Fruit fly (Drosophila melanogaster) whole organism, embryonic: ENCODE results near the gene GlnRS.

Experiments
- Aef1 ChIP-seq: fragments of 200-800 bp; sonication (Bioruptor generic); IDR thresholded peaks from 3 replicates; pipeline ENCODE4 v1.3.6; 2022; ENCODE audit warnings: missing biosample characterization, missing genetic modification characterization
- B-H1 ChIP-seq: fragments of 200-800 bp; sonication (Bioruptor generic); IDR thresholded peaks from 3 replicates; pipeline ENCODE4 v1.3.6; 2022; ENCODE audit warnings: missing biosample characterization, missing genetic modification characterization
- Bgb ChIP-seq: fragments of 200-800 bp; sonication (Bioruptor generic); IDR thresholded peaks from 2 replicates; pipeline ENCODE4 v1.3.6; 2022; ENCODE audit warnings: missing biosample characterization, missing genetic modification characterization; ENCODE audit not compliant: partially characterized antibody
- CG10543 ChIP-seq: fragments of 200-800 bp; sonication (Bioruptor generic); optimal IDR thresholded peaks from 3 replicates; lab custom pipeline; 2017; ENCODE audit warnings: missing biosample characterization, mild to moderate bottlenecking, missing genetic modification characterization, moderate library complexity
- CG14965 ChIP-seq: fragments of 200-800 bp; sonication (Bioruptor generic); optimal IDR thresholded peaks from 2 replicates; lab custom pipeline; 2016; ENCODE audit warnings: missing biosample characterization, missing genetic modification characterization, borderline replicate concordance
- CG18011 ChIP-seq: fragments of 200-800 bp; sonication (Bioruptor generic); optimal IDR thresholded peaks from 2 replicates; lab custom pipeline; 2017; ENCODE audit warnings: missing biosample characterization, missing genetic modification characterization, mild to moderate bottlenecking, moderate library complexity, missing genotype
- CG2199 ChIP-seq: fragments of 200-800 bp; sonication (Bioruptor generic); IDR thresholded peaks from 3 replicates; pipeline ENCODE4 v1.3.6; 2022; ENCODE audit warnings: missing biosample characterization, missing genetic modification characterization
- CG2202 ChIP-seq: fragments of 200-800 bp; sonication (Bioruptor generic); optimal IDR thresholded peaks from 2 replicates; lab custom pipeline; 2018; ENCODE audit warnings: missing biosample characterization, mild to moderate bottlenecking, missing genetic modification characterization
- CG31224 ChIP-seq: fragments of 200-800 bp; sonication (Bioruptor generic); IDR thresholded peaks from 2 replicates; pipeline ENCODE4 v1.3.6; 2022; ENCODE audit warnings: missing biosample characterization, missing genetic modification characterization
- CG31441 ChIP-seq: fragments of 200-800 bp; sonication (Bioruptor generic); IDR thresholded peaks from 2 replicates; pipeline ENCODE4 v1.3.6; 2022; ENCODE audit warnings: missing biosample characterization, missing genetic modification characterization
- CG4404 ChIP-seq: fragments of 200-800 bp; sonication (Bioruptor generic); IDR thresholded peaks from 2 replicates; pipeline ENCODE4 v1.3.6; 2022; ENCODE audit warnings: missing biosample characterization, missing genetic modification characterization
- CG4617 ChIP-seq: fragments of 200-800 bp; sonication (Bioruptor generic); optimal IDR thresholded peaks from 3 replicates; lab custom pipeline; 2016; ENCODE audit warnings: missing biosample characterization, missing genetic modification characterization, borderline replicate concordance
- CG6654 ChIP-seq: fragments of 200-800 bp; sonication (Bioruptor generic); optimal IDR thresholded peaks from 2 replicates; lab custom pipeline; 2017; ENCODE audit warnings: missing biosample characterization, mild to moderate bottlenecking, missing genetic modification characterization
- CG7963 ChIP-seq: fragments of 200-800 bp; sonication (Bioruptor generic); IDR thresholded peaks from 3 replicates; pipeline ENCODE4 v1.3.6; 2022; ENCODE audit warnings: missing biosample characterization, missing genetic modification characterization; ENCODE audit not compliant: partially characterized antibody
- CG8290 ChIP-seq, 3 experiments: fragments of 200-800 bp; sonication (Bioruptor generic); optimal IDR thresholded peaks; 2 replicates each; lab custom pipeline; 2016 to 2019; ENCODE audit warnings: missing biosample characterization in 3 of 3, missing genetic modification characterization in 3 of 3, mild to moderate bottlenecking in 2 of 3, moderate library complexity in 1 of 3
- CG8765 ChIP-seq: fragments of 200-800 bp; sonication (Bioruptor generic); IDR thresholded peaks from 2 replicates; pipeline ENCODE4 v1.3.6; 2022; ENCODE audit warnings: missing biosample characterization, missing genetic modification characterization
- Deaf1 ChIP-seq: fragments of 200-800 bp; optimal IDR thresholded peaks from 3 replicates; lab custom pipeline; 2019; ENCODE audit warnings: missing biosample characterization, mild to moderate bottlenecking, missing genetic modification characterization, moderate library complexity
- Dll ChIP-seq: fragments of 200-800 bp; sonication (Bioruptor generic); IDR thresholded peaks from 4 replicates; pipeline ENCODE4 v1.3.6; 2022; ENCODE audit warnings: missing biosample characterization, missing genetic modification characterization; ENCODE audit not compliant: partially characterized antibody
- Doc3 ChIP-seq: fragments of 200-800 bp; sonication (Bioruptor generic); IDR thresholded peaks from 3 replicates; pipeline ENCODE4 v1.3.6; 2022; ENCODE audit warnings: missing biosample characterization, missing genetic modification characterization; ENCODE audit not compliant: partially characterized antibody
- E2f1 ChIP-seq: fragments of 200-800 bp; sonication (Bioruptor generic); IDR thresholded peaks from 2 replicates; pipeline ENCODE4 v1.3.6; 2022; ENCODE audit warnings: missing biosample characterization, missing genetic modification characterization
- HLH4C ChIP-seq: fragments of 200-800 bp; sonication (Bioruptor generic); IDR thresholded peaks from 3 replicates; pipeline ENCODE4 v1.3.6; 2022; ENCODE audit warnings: missing biosample characterization, missing genetic modification characterization; ENCODE audit not compliant: partially characterized antibody
- Med ChIP-seq: fragments of 200-800 bp; sonication (Bioruptor generic); peaks from one replicate; lab custom pipeline; 2016; ENCODE audit warnings: missing biosample characterization, missing genetic modification characterization, mild to moderate bottlenecking, inconsistent platforms, moderate library complexity
- Mes4 ChIP-seq: fragments of 200-800 bp; sonication (Bioruptor generic); optimal IDR thresholded peaks from 2 replicates; lab custom pipeline; 2016; ENCODE audit warnings: missing biosample characterization, missing genetic modification characterization
- Oli ChIP-seq: fragments of 200-800 bp; sonication (Bioruptor generic); optimal IDR thresholded peaks from 2 replicates; lab custom pipeline; 2018; ENCODE audit warnings: missing biosample characterization, mild to moderate bottlenecking, missing genetic modification characterization, moderate library complexity
- Taf1 ChIP-seq: fragments of 200-800 bp; sonication (Bioruptor generic); IDR thresholded peaks from 2 replicates; pipeline ENCODE4 v1.3.6; 2022; ENCODE audit warnings: missing biosample characterization, missing genetic modification characterization
- bigmax ChIP-seq: fragments of 200-800 bp; sonication (Bioruptor generic); optimal IDR thresholded peaks from 2 replicates; lab custom pipeline; 2018; ENCODE audit warnings: missing biosample characterization, mild to moderate bottlenecking, missing genetic modification characterization
- cad ChIP-seq: fragments of >200 bp; optimal IDR thresholded peaks from 2 replicates; lab custom pipeline; 2017; ENCODE audit warnings: missing biosample characterization, missing genetic modification characterization
- chif ChIP-seq, 2 experiments: fragments of 200-800 bp; sonication (Bioruptor generic); optimal IDR thresholded peaks; 3 replicates each; lab custom pipeline; 2016; ENCODE audit warnings: missing biosample characterization in 2 of 2, missing genetic modification characterization in 2 of 2
- croc ChIP-seq: fragments of 200-800 bp; sonication (Bioruptor generic); conservative IDR thresholded peaks from 3 replicates; pipeline ENCODE4 v1.3.6; 2022; ENCODE audit warnings: missing biosample characterization, missing genetic modification characterization
- danr ChIP-seq: fragments of 200-800 bp; sonication (Bioruptor generic); IDR thresholded peaks from 2 replicates; pipeline ENCODE4 v1.3.6; 2022; ENCODE audit warnings: missing biosample characterization, missing genetic modification characterization
- dimm ChIP-seq: fragments of 200-800 bp; sonication (Bioruptor generic); IDR thresholded peaks from 2 replicates; pipeline ENCODE4 v1.3.6; 2022; ENCODE audit warnings: missing biosample characterization, missing genetic modification characterization
- dmrt11E ChIP-seq: fragments of 200-800 bp; sonication (Bioruptor generic); optimal IDR thresholded peaks from 3 replicates; lab custom pipeline; 2018; ENCODE audit warnings: missing biosample characterization, mild to moderate bottlenecking, missing genetic modification characterization, moderate library complexity
- fd3F ChIP-seq: fragments of 200-800 bp; sonication (Bioruptor generic); optimal IDR thresholded peaks from 2 replicates; lab custom pipeline; 2018; ENCODE audit warnings: missing biosample characterization, mild to moderate bottlenecking, missing genetic modification characterization, moderate library complexity
- ftz-f1 ChIP-seq: fragments of 200-800 bp; sonication (Bioruptor generic); optimal IDR thresholded peaks from 2 replicates; lab custom pipeline; 2016; ENCODE audit warnings: missing biosample characterization, missing genetic modification characterization
- fu2 ChIP-seq: fragments of 200-800 bp; sonication (Bioruptor generic); optimal IDR thresholded peaks from 2 replicates; lab custom pipeline; 2016; ENCODE audit warnings: missing biosample characterization, missing genetic modification characterization
- gt ChIP-seq: fragments of 200-800 bp; sonication (Bioruptor generic); IDR thresholded peaks from 2 replicates; pipeline ENCODE4 v1.3.6; 2022; ENCODE audit warnings: missing biosample characterization, missing genetic modification characterization
- jumu ChIP-seq: fragments of 200-800 bp; sonication (Bioruptor generic); optimal IDR thresholded peaks from 3 replicates; lab custom pipeline; 2016; ENCODE audit warnings: missing biosample characterization, missing genetic modification characterization
- onecut ChIP-seq: fragments of 200-800 bp; sonication (Bioruptor generic); IDR thresholded peaks from 2 replicates; pipeline ENCODE4 v1.3.6; 2022; ENCODE audit warnings: missing biosample characterization, missing genetic modification characterization
- pb ChIP-seq: fragments of 200-800 bp; sonication (Bioruptor generic); optimal IDR thresholded peaks from 3 replicates; lab custom pipeline; 2016; ENCODE audit warnings: missing biosample characterization, missing genetic modification characterization
- pum ChIP-seq: fragments of 200-800 bp; sonication (Bioruptor generic); optimal IDR thresholded peaks from 2 replicates; lab custom pipeline; 2016; ENCODE audit warnings: missing biosample characterization, missing genetic modification characterization
- scrt ChIP-seq: fragments of 200-800 bp; sonication (Bioruptor generic); optimal IDR thresholded peaks from 2 replicates; lab custom pipeline; 2018; ENCODE audit warnings: missing biosample characterization, mild to moderate bottlenecking, missing genetic modification characterization, moderate library complexity
- sens-2 ChIP-seq: fragments of 200-800 bp; sonication (Bioruptor generic); IDR thresholded peaks from 2 replicates; pipeline ENCODE4 v1.3.6; 2022; ENCODE audit warnings: missing biosample characterization, missing genetic modification characterization
- sisA ChIP-seq: fragments of 200-800 bp; sonication (Bioruptor generic); IDR thresholded peaks from 2 replicates; pipeline ENCODE4 v1.3.6; 2022; ENCODE audit warnings: missing biosample characterization, missing genetic modification characterization
- tap ChIP-seq: fragments of 200-800 bp; optimal IDR thresholded peaks from 3 replicates; lab custom pipeline; 2019; ENCODE audit warnings: missing biosample characterization, mild to moderate bottlenecking, missing genetic modification characterization, moderate library complexity
- twi ChIP-seq: fragments of 200-800 bp; optimal IDR thresholded peaks from 2 replicates; lab custom pipeline; 2019; ENCODE audit warnings: missing biosample characterization, mild to moderate bottlenecking, missing genetic modification characterization, moderate library complexity
- unc-4 ChIP-seq: fragments of 200-800 bp; sonication (Bioruptor generic); IDR thresholded peaks from 2 replicates; pipeline ENCODE4 v1.3.6; 2022; ENCODE audit warnings: missing biosample characterization, missing genetic modification characterization; ENCODE audit not compliant: partially characterized antibody
- vnd ChIP-seq: fragments of 200-800 bp; sonication (Bioruptor generic); IDR thresholded peaks from 3 replicates; pipeline ENCODE4 v1.3.6; 2022; ENCODE audit warnings: missing biosample characterization, missing genetic modification characterization; ENCODE audit not compliant: partially characterized antibody
- z ChIP-seq: fragments of 200-800 bp; sonication (Bioruptor generic); IDR thresholded peaks from 3 replicates; pipeline ENCODE4 v1.3.6; 2022; ENCODE audit warnings: missing biosample characterization, missing genetic modification characterization
- zfh2 ChIP-seq: fragments of 200-800 bp; sonication (Bioruptor generic); optimal IDR thresholded peaks from 2 replicates; lab custom pipeline; 2016; ENCODE audit warnings: missing biosample characterization, missing genetic modification characterization

The GlnRS gene

DNA sequence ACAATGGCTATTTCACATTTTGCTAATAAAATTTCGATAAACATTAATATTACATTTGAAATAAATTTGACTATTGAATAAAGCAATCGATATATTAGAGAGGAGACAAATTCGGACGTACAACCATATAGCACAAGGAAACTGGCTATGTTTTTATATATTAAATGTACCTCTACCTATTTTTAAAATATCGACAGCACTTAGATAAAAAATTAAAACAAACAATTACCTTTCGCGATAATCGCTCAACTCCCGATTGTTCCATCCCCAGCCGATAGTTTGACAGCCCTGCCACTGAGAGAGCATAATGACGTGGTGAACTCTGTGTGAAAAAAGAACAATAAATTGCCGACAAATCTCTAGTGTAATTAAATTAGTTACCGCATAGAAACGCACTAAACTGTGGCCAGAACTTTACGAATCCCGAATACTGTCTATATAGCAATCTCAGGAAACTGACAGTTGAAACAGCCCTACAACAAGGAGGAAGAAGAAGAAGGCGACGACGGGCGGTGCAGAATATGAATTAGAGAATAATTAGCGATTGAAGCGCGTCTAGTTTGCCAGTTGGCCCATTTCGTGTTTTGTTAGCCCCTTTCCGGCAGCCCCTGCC lies 6.8 kb downstream of the GlnRS start, which contains the start of gene CG11857 (continued):
- peak; percentile 95 for TF ChIP-seq CG2202
- peak; percentile 97 to 98 for TF ChIP-seq chif (GFP tag; optimal IDR thresholded peaks at IDR 0.05; lab: Kevin White, UChicago)
- peak; percentile 92 for TF ChIP-seq pb (GFP tag; lab: Kevin White, UChicago)
- peak; percentile 96 for TF ChIP-seq Oli (tag; lab: Kevin White, UChicago)
- peak; percentile 95 for TF ChIP-seq CG10543 (GFP tag; lab: Kevin White, UChicago)
- TF ChIP-seq unc-4 (GFP tag; lab: Robert Waterston, UW), result peak; percentile 99
- TF ChIP-seq CG18011, result peak; percentile 90
- peak; percentile 97 for TF ChIP-seq jumu (GFP tag; lab: Kevin White, UChicago)
- peak; percentile 97 for TF ChIP-seq dimm
- peak; percentile 98 for TF ChIP-seq CG8765 (GFP tag; lab: Robert Waterston, UW)
- peak; percentile 70; the same call in 2 of the 3 replicates for TF ChIP-seq z
- TF ChIP-seq HLH4C (GFP tag; lab: Robert Waterston, UW), result peak; percentile 99
- peak; percentile 98 for TF ChIP-seq danr (GFP tag; lab: Robert Waterston, UW)
- peak; percentile 94 for TF ChIP-seq Mes4
- peak; percentile 79 for TF ChIP-seq Deaf1 (tag; lab: Kevin White, UChicago)
- TF ChIP-seq croc, result peak; percentile 98
- TF ChIP-seq ftz-f1, result peak; percentile 91
- peak; percentile 99 for TF ChIP-seq Aef1
- peak; percentile 87 for TF ChIP-seq scrt (GFP tag; lab: Kevin White, UChicago)
- TF ChIP-seq twi, result peak; percentile 96
- TF ChIP-seq Bgb, result peak; percentile 99
- peak; percentile 100 for TF ChIP-seq Doc3 (GFP tag; lab: Robert Waterston, UW)
- TF ChIP-seq cad (GFP tag; lab: Kevin White, UChicago), result no peak
- TF ChIP-seq E2f1, result peak; percentile 99
- peak; percentile 97 for TF ChIP-seq fu2 (GFP tag; lab: Kevin White, UChicago)
- peak; percentile 55 for TF ChIP-seq CG14965
- peak; percentile 99 for TF ChIP-seq sens-2 (GFP tag; lab: Robert Waterston, UW)
- peak; percentile 93 for TF ChIP-seq onecut (GFP tag; lab: Robert Waterston, UW)
- peak; percentile 99 for TF ChIP-seq zfh2
- peak; percentile 88 for TF ChIP-seq CG6654 (GFP tag; lab: Kevin White, UChicago)
- peak; percentile 96 for TF ChIP-seq CG31441 (GFP tag; lab: Robert Waterston, UW)
- peak; percentile 99 for TF ChIP-seq CG7963
- peak; percentile 97 for TF ChIP-seq CG31224 (GFP tag; lab: Robert Waterston, UW)
- peak; percentile 98 for TF ChIP-seq B-H1 (GFP tag; lab: Robert Waterston, UW)
- TF ChIP-seq sisA (GFP tag; lab: Robert Waterston, UW), result peak; percentile 99
- TF ChIP-seq Dll (GFP tag; lab: Robert Waterston, UW), result peak; percentile 100
- TF ChIP-seq CG4404 (GFP tag; lab: Robert Waterston, UW), result peak; percentile 100
- TF ChIP-seq bigmax (GFP tag; lab: Kevin White, UChicago), result peak; percentile 60
- peak; percentile 95 for TF ChIP-seq tap
- peak; percentile 97 for TF ChIP-seq Taf1 (GFP tag; lab: Robert Waterston, UW)
- TF ChIP-seq dmrt11E (tag; lab: Kevin White, UChicago), result peak; percentile 98
- peak; percentile 100 for TF ChIP-seq Med
- peak; percentile 99 for TF ChIP-seq pum
- peak; percentile 100 for TF ChIP-seq vnd (GFP tag; lab: Robert Waterston, UW)
- TF ChIP-seq CG2199 (GFP tag; lab: Robert Waterston, UW), result peak; percentile 99
- TF ChIP-seq fd3F (GFP tag; lab: Kevin White, UChicago), result peak; percentile 98
- TF ChIP-seq CG8290 (GFP tag; optimal IDR thresholded peaks at IDR 0.05; lab: Kevin White, UChicago), result peak; percentile 98
- TF ChIP-seq CG8290 (tag; optimal IDR thresholded peaks at IDR 0.05; lab: Kevin White, UChicago), result peak; percentile 90 to 97
- peak; percentile 99 for TF ChIP-seq CG4617 (GFP tag; lab: Kevin White, UChicago)
- TF ChIP-seq gt (GFP tag; lab: Robert Waterston, UW), result peak; percentile 98
